Fruit fly (Drosophila melanogaster) whole organism, embryonic: Measurements from ENCODE around the gene CG7298.

Experiments
- Adf1 ChIP-seq: fragments of 200-800 bp; sonication (Bioruptor generic); IDR thresholded peaks from 2 replicates; pipeline ENCODE4 v1.3.6; 2022; ENCODE audit warnings: missing biosample characterization, missing genetic modification characterization
- Asciz ChIP-seq: fragments of 200-800 bp; sonication (Bioruptor generic); optimal IDR thresholded peaks from 2 replicates; lab custom pipeline; 2017; ENCODE audit warnings: missing biosample characterization, mild to moderate bottlenecking, missing genetic modification characterization, missing genetic modification reagents
- Atf3 ChIP-seq: fragments of 200-800 bp; sonication (Bioruptor generic); optimal IDR thresholded peaks from 3 replicates; lab custom pipeline; 2016; ENCODE audit warnings: missing biosample characterization, missing genetic modification characterization
- BtbVII ChIP-seq: fragments of 200-800 bp; sonication (Bioruptor generic); optimal IDR thresholded peaks from 3 replicates; lab custom pipeline; 2017; ENCODE audit warnings: missing biosample characterization, mild to moderate bottlenecking, missing genetic modification characterization
- CG1024 ChIP-seq: fragments of 200-800 bp; sonication (Bioruptor generic); IDR thresholded peaks from 2 replicates; pipeline ENCODE4 v1.3.6; 2022; ENCODE audit warnings: missing biosample characterization, missing genetic modification characterization
- CG10321 ChIP-seq: fragments of 200-800 bp; sonication (Bioruptor generic); IDR thresholded peaks from 2 replicates; pipeline ENCODE4 v1.3.6; 2022; ENCODE audit warnings: missing biosample characterization, missing genetic modification characterization
- CG12071 ChIP-seq: fragments of 200-800 bp; sonication (Bioruptor generic); optimal IDR thresholded peaks from 3 replicates; lab custom pipeline; 2018; ENCODE audit warnings: missing biosample characterization, mild to moderate bottlenecking, missing genetic modification characterization
- CG12391 ChIP-seq: fragments of 200-800 bp; sonication (Bioruptor generic); optimal IDR thresholded peaks from 3 replicates; lab custom pipeline; 2018; ENCODE audit warnings: missing biosample characterization, mild to moderate bottlenecking, missing genetic modification characterization, moderate library complexity
- CG13296 ChIP-seq: fragments of 200-800 bp; sonication (Bioruptor generic); optimal IDR thresholded peaks from 3 replicates; lab custom pipeline; 2018; ENCODE audit warnings: missing biosample characterization, mild to moderate bottlenecking, missing genetic modification characterization
- CG1529 ChIP-seq: fragments of 200-800 bp; sonication (Bioruptor generic); optimal IDR thresholded peaks from 3 replicates; lab custom pipeline; 2018; ENCODE audit warnings: missing biosample characterization, missing genetic modification characterization
- CG1602 ChIP-seq: fragments of 200-800 bp; sonication (Bioruptor generic); optimal IDR thresholded peaks from 3 replicates; lab custom pipeline; 2016; ENCODE audit warnings: missing biosample characterization, missing genetic modification characterization
- CG1647 ChIP-seq: fragments of 200-800 bp; sonication (Bioruptor generic); optimal IDR thresholded peaks from 3 replicates; lab custom pipeline; 2016; ENCODE audit warnings: missing biosample characterization, missing genetic modification characterization
- CG16779 ChIP-seq: fragments of 200-800 bp; sonication (Bioruptor generic); IDR thresholded peaks from 2 replicates; pipeline ENCODE4 v1.3.6; 2022; ENCODE audit warnings: missing biosample characterization, missing genetic modification characterization
- CG17568 ChIP-seq: fragments of 200-800 bp; sonication (Bioruptor generic); optimal IDR thresholded peaks from 2 replicates; lab custom pipeline; 2018; ENCODE audit warnings: missing biosample characterization, mild to moderate bottlenecking, missing genetic modification characterization, moderate library complexity
- CG4360 ChIP-seq: fragments of 200-800 bp; sonication (Bioruptor generic); IDR thresholded peaks from 2 replicates; pipeline ENCODE4 v1.3.6; 2022; ENCODE audit warnings: missing biosample characterization, missing genetic modification characterization
- CG5245 ChIP-seq: fragments of 200-800 bp; sonication (Bioruptor generic); optimal IDR thresholded peaks from 3 replicates; lab custom pipeline; 2016; ENCODE audit warnings: missing biosample characterization, missing genetic modification characterization
- CG6272 ChIP-seq: fragments of 200-800 bp; sonication (Bioruptor generic); IDR thresholded peaks from 2 replicates; pipeline ENCODE4 v1.3.6; 2022; ENCODE audit warnings: missing biosample characterization, missing genetic modification characterization
- CG6654 ChIP-seq: fragments of 200-800 bp; sonication (Bioruptor generic); optimal IDR thresholded peaks from 2 replicates; lab custom pipeline; 2017; ENCODE audit warnings: missing biosample characterization, mild to moderate bottlenecking, missing genetic modification characterization
- CG6791 ChIP-seq: fragments of 200-800 bp; sonication (Bioruptor generic); IDR thresholded peaks from 3 replicates; pipeline ENCODE4 v1.3.6; 2022; ENCODE audit warnings: missing biosample characterization, missing genetic modification characterization; ENCODE audit not compliant: partially characterized antibody
- CG7271 ChIP-seq: fragments of 200-800 bp; sonication (Bioruptor generic); optimal IDR thresholded peaks from 2 replicates; lab custom pipeline; 2018; ENCODE audit warnings: missing biosample characterization, mild to moderate bottlenecking, missing genetic modification characterization, moderate library complexity
- Ets65A ChIP-seq: fragments of 200-800 bp; sonication (Bioruptor generic); peaks from one replicate; lab custom pipeline; 2016; ENCODE audit warnings: missing biosample characterization, missing genetic modification characterization
- Gsc ChIP-seq: fragments of 200-800 bp; sonication (Bioruptor generic); IDR thresholded peaks from 2 replicates; pipeline ENCODE4 v1.3.6; 2022; ENCODE audit warnings: missing biosample characterization, missing genetic modification characterization
- HHEX ChIP-seq: fragments of 200-800 bp; sonication (Bioruptor generic); optimal IDR thresholded peaks from 3 replicates; lab custom pipeline; 2017; ENCODE audit warnings: missing biosample characterization, mild to moderate bottlenecking, missing genetic modification characterization, missing genetic modification reagents
- Hey ChIP-seq: fragments of 200-800 bp; sonication (Bioruptor generic); optimal IDR thresholded peaks from 3 replicates; lab custom pipeline; 2018; ENCODE audit warnings: missing biosample characterization, mild to moderate bottlenecking, missing genetic modification characterization
- Hr39 ChIP-seq: fragments of >200 bp; optimal IDR thresholded peaks from 2 replicates; lab custom pipeline; 2017
- Hr51 ChIP-seq, 2 experiments: fragments of 200-800 bp; sonication (Bioruptor generic); optimal IDR thresholded peaks; 2 replicates in 1 of 2; 3 replicates in 1 of 2; lab custom pipeline; 2016 to 2018; ENCODE audit warnings: missing biosample characterization in 2 of 2, missing genetic modification characterization in 2 of 2, mild to moderate bottlenecking in 1 of 2, moderate library complexity in 1 of 2
- Jarid2 ChIP-seq: fragments of 200-800 bp; sonication (Bioruptor generic); optimal IDR thresholded peaks from 3 replicates; lab custom pipeline; 2017; ENCODE audit warnings: mild to moderate bottlenecking, missing biosample characterization, missing genetic modification reagents, missing genetic modification characterization
- MTF-1 ChIP-seq: fragments of 200-800 bp; sonication (Bioruptor generic); optimal IDR thresholded peaks from 2 replicates; lab custom pipeline; 2018; ENCODE audit warnings: missing biosample characterization, mild to moderate bottlenecking, missing genetic modification characterization, borderline replicate concordance
- NfI ChIP-seq: fragments of 200-800 bp; sonication (Bioruptor generic); optimal IDR thresholded peaks from 3 replicates; lab custom pipeline; 2018; ENCODE audit warnings: missing biosample characterization, mild to moderate bottlenecking, missing genetic modification characterization, moderate library complexity
- Oli ChIP-seq: fragments of 200-800 bp; sonication (Bioruptor generic); optimal IDR thresholded peaks from 2 replicates; lab custom pipeline; 2018; ENCODE audit warnings: missing biosample characterization, mild to moderate bottlenecking, missing genetic modification characterization, moderate library complexity
- Rx ChIP-seq: fragments of 200-800 bp; sonication (Bioruptor generic); IDR thresholded peaks from 2 replicates; pipeline ENCODE4 v1.3.6; 2022; ENCODE audit warnings: missing biosample characterization, missing genetic modification characterization
- Scr ChIP-seq: fragments of 200-800 bp; sonication (Bioruptor generic); IDR thresholded peaks from 2 replicates; pipeline ENCODE4 v1.3.6; 2022; ENCODE audit warnings: missing biosample characterization, missing genetic modification characterization; ENCODE audit not compliant: partially characterized antibody
- Ssrp ChIP-seq: fragments of 200-800 bp; sonication (Bioruptor generic); optimal IDR thresholded peaks from 2 replicates; lab custom pipeline; 2018; ENCODE audit warnings: missing biosample characterization, mild to moderate bottlenecking, missing genetic modification characterization, moderate library complexity
- Stat92E ChIP-seq, 3 experiments: fragments of >200 bp in 2 of 3; fragments of 200-800 bp in 1 of 3; sonication (Bioruptor generic) in 1 of 3; optimal IDR thresholded peaks; 2 replicates each; lab custom pipeline; 2017 to 2019; ENCODE audit warnings: missing biosample characterization in 3 of 3, missing genetic modification characterization in 3 of 3, mild to moderate bottlenecking in 1 of 3, moderate library complexity in 1 of 3
- Tbp ChIP-seq: fragments of >200 bp; optimal IDR thresholded peaks from 2 replicates; lab custom pipeline; 2018; ENCODE audit warnings: missing biosample characterization, missing genetic modification characterization
- br ChIP-seq: fragments of >200 bp; optimal IDR thresholded peaks from 2 replicates; lab custom pipeline; 2017
- btn ChIP-seq: fragments of 200-800 bp; sonication (Bioruptor generic); optimal IDR thresholded peaks from 2 replicates; lab custom pipeline; 2016; ENCODE audit warnings: missing biosample characterization, missing genetic modification characterization
- chn ChIP-seq: fragments of 200-800 bp; sonication (Bioruptor generic); optimal IDR thresholded peaks from 2 replicates; lab custom pipeline; 2016; ENCODE audit warnings: missing biosample characterization, missing genetic modification characterization
- croc ChIP-seq: fragments of 200-800 bp; sonication (Bioruptor generic); conservative IDR thresholded peaks from 3 replicates; pipeline ENCODE4 v1.3.6; 2022; ENCODE audit warnings: missing biosample characterization, missing genetic modification characterization
- danr ChIP-seq: fragments of 200-800 bp; sonication (Bioruptor generic); IDR thresholded peaks from 2 replicates; pipeline ENCODE4 v1.3.6; 2022; ENCODE audit warnings: missing biosample characterization, missing genetic modification characterization
- esg ChIP-seq: fragments of 200-800 bp; sonication (Bioruptor generic); conservative IDR thresholded peaks from 2 replicates; pipeline ENCODE4 v1.3.6; 2022; ENCODE audit warnings: missing biosample characterization, missing genetic modification characterization
- gfzf ChIP-seq: fragments of 200-800 bp; sonication (Bioruptor generic); optimal IDR thresholded peaks from 2 replicates; lab custom pipeline; 2016; ENCODE audit warnings: missing biosample characterization, mild to moderate bottlenecking, missing genetic modification characterization, moderate library complexity
- jing ChIP-seq: fragments of 200-800 bp; sonication (Bioruptor generic); optimal IDR thresholded peaks from 2 replicates; lab custom pipeline; 2018; ENCODE audit warnings: missing biosample characterization, mild to moderate bottlenecking, missing genetic modification characterization
- ken ChIP-seq: fragments of 200-800 bp; sonication (Bioruptor generic); IDR thresholded peaks from 3 replicates; pipeline ENCODE4 v1.3.6; 2022; ENCODE audit warnings: missing biosample characterization, missing genetic modification characterization
- nau ChIP-seq: fragments of 200-800 bp; sonication (Bioruptor generic); optimal IDR thresholded peaks from 3 replicates; lab custom pipeline; 2017; ENCODE audit warnings: missing biosample characterization, mild to moderate bottlenecking, missing genetic modification characterization, missing genetic modification reagents
- org-1 ChIP-seq: fragments of 200-800 bp; sonication (Bioruptor generic); optimal IDR thresholded peaks from 2 replicates; lab custom pipeline; 2017; ENCODE audit warnings: missing biosample characterization, missing genetic modification characterization
- row ChIP-seq: fragments of 200-800 bp; sonication (Bioruptor generic); IDR thresholded peaks from 3 replicates; pipeline ENCODE4 v1.3.6; 2022; ENCODE audit warnings: missing biosample characterization, missing genetic modification characterization
- run ChIP-seq: fragments of 200-800 bp; sonication (Bioruptor generic); optimal IDR thresholded peaks from 3 replicates; lab custom pipeline; 2018; ENCODE audit warnings: missing biosample characterization, mild to moderate bottlenecking, missing genetic modification characterization
- schlank ChIP-seq: fragments of 200-800 bp; sonication (Bioruptor generic); optimal IDR thresholded peaks from 2 replicates; lab custom pipeline; 2018; ENCODE audit warnings: missing biosample characterization, mild to moderate bottlenecking, missing genetic modification characterization
- sna ChIP-seq: fragments of 200-800 bp; sonication (Bioruptor generic); IDR thresholded peaks from 2 replicates; pipeline ENCODE4 v1.3.6; 2022; ENCODE audit warnings: missing biosample characterization, missing genetic modification characterization; ENCODE audit not compliant: partially characterized antibody
- trem ChIP-seq: fragments of 200-800 bp; optimal IDR thresholded peaks from 3 replicates; lab custom pipeline; 2019; ENCODE audit warnings: missing biosample characterization, mild to moderate bottlenecking, missing genetic modification characterization, moderate library complexity
- usp ChIP-seq: fragments of >200 bp; optimal IDR thresholded peaks from 2 replicates; lab custom pipeline; 2017; ENCODE audit warnings: missing biosample characterization, missing genetic modification characterization
- vnd ChIP-seq: fragments of 200-800 bp; sonication (Bioruptor generic); IDR thresholded peaks from 3 replicates; pipeline ENCODE4 v1.3.6; 2022; ENCODE audit warnings: missing biosample characterization, missing genetic modification characterization; ENCODE audit not compliant: partially characterized antibody
- wdn ChIP-seq: fragments of 200-800 bp; sonication (Bioruptor generic); IDR thresholded peaks from 2 replicates; pipeline ENCODE4 v1.3.6; 2022; ENCODE audit warnings: missing biosample characterization, missing genetic modification characterization

Gene CG7298

dm6 chr3L:20195875-20196274 is 7.6 kb downstream of the CG7298 start (continued):
- TF ChIP-seq Asciz (peak; percentile 53), CG1529 (peak; percentile 31), sna (no peak), CG7271 (tag; lab: Kevin White, UChicago) (no peak), CG6272 (peak; percentile 59; the same call in 1 of the 2 replicates), Scr (no peak), br (lab: Kevin White, UChicago) (no peak), CG12391 (tag; lab: Kevin White, UChicago) (peak; percentile 62), HHEX (GFP tag; lab: Kevin White, UChicago) (peak; percentile 45), jing (GFP tag; lab: Kevin White, UChicago) (peak; percentile 46), wdn (no peak), usp (GFP tag; lab: Kevin White, UChicago) (no peak), Hr39 (lab: Kevin White, UChicago) (no peak), Ets65A (GFP tag; lab: Kevin White, UChicago) (peak; percentile 55), CG6654 (GFP tag; lab: Kevin White, UChicago) (peak; percentile 27), Jarid2 (no peak), CG10321 (no peak), CG5245 (GFP tag; lab: Kevin White, UChicago) (peak; percentile 51), vnd (no peak), Hr51 (GFP tag; optimal IDR thresholded peaks at IDR 0.05; lab: Kevin White, UChicago) (peak in 1 of 2 experiments; percentile 66), trem (tag; lab: Kevin White, UChicago) (peak; percentile 51), ken (GFP tag; lab: Robert Waterston, UW) (peak; percentile 74), schlank (tag; lab: Kevin White, UChicago) (no peak), CG12071 (GFP tag; lab: Kevin White, UChicago) (peak; percentile 45), croc (GFP tag; lab: Robert Waterston, UW) (peak; percentile 44; the same call in 1 of the 3 replicates), danr (GFP tag; lab: Robert Waterston, UW) (no peak), NfI (GFP tag; lab: Kevin White, UChicago) (peak; percentile 57), Hey (tag; lab: Kevin White, UChicago) (no peak), esg (GFP tag; lab: Robert Waterston, UW) (peak; percentile 63), CG13296 (GFP tag; lab: Kevin White, UChicago) (no peak), CG6791 (GFP tag; lab: Robert Waterston, UW) (no peak), chn (GFP tag; lab: Kevin White, UChicago) (peak; percentile 40), run (peak; percentile 26), row (GFP tag; lab: Robert Waterston, UW) (peak; percentile 74), gfzf (GFP tag; lab: Kevin White, UChicago) (no peak), org-1 (peak; percentile 31), Oli (peak; percentile 78), Stat92E (GFP tag; optimal IDR thresholded peaks at IDR 0.05; lab: Kevin White, UChicago) (no peak), MTF-1 (GFP tag; lab: Kevin White, UChicago) (peak; percentile 53), Adf1 (GFP tag; lab: Robert Waterston, UW) (no peak), nau (GFP tag; lab: Kevin White, UChicago) (peak; percentile 15), BtbVII (no peak)

- TF ChIP-seq BtbVII, result no peak
- TF ChIP-seq CG1024 (GFP tag; lab: Robert Waterston, UW), result no peak
- TF ChIP-seq CG4360 (GFP tag; lab: Robert Waterston, UW), result no peak
- peak; percentile 31 for TF ChIP-seq CG1602 (GFP tag; lab: Kevin White, UChicago)
- no peak for TF ChIP-seq wdn
- TF ChIP-seq CG1647 (GFP tag; lab: Kevin White, UChicago), result no peak
- TF ChIP-seq Ssrp (tag; lab: Kevin White, UChicago), result peak; percentile 9
- no peak for TF ChIP-seq CG17568 (GFP tag; lab: Kevin White, UChicago)
- no peak for TF ChIP-seq Gsc (GFP tag; lab: Robert Waterston, UW)
- no peak for TF ChIP-seq Tbp (GFP tag; lab: Kevin White, UChicago)
- no peak for TF ChIP-seq Atf3
- no peak for TF ChIP-seq CG16779 (GFP tag; lab: Robert Waterston, UW)
- no peak for TF ChIP-seq btn (GFP tag; lab: Kevin White, UChicago)
- TF ChIP-seq Rx (GFP tag; lab: Robert Waterston, UW), result no peak
These were observed 8.8 kb downstream of the CG7298 start for dm6 chr3L:20194731-20195130.
